Fruit fly (Drosophila melanogaster) whole organism, prepupa: Measurements from ENCODE around the gene CG15144.
A peak's percentile ranks its signal among the peaks of the same experiment; 100 is the strongest.

Source experiments
- Blimp-1 ChIP-seq: fragments of 200-800 bp; sonication (Bioruptor generic); optimal IDR thresholded peaks from 3 replicates; lab custom pipeline; 2017; ENCODE audit warnings: missing biosample characterization, missing genetic modification characterization, mild to moderate bottlenecking, moderate library complexity, missing genetic modification reagents
- CG10631 ChIP-seq: fragments of 200-800 bp; sonication (Bioruptor generic); optimal IDR thresholded peaks from 2 replicates; lab custom pipeline; 2016; ENCODE audit warnings: missing biosample characterization, missing genetic modification characterization
- CG10669 ChIP-seq: fragments of 200-800 bp; sonication (Bioruptor generic); optimal IDR thresholded peaks from 3 replicates; lab custom pipeline; 2018; ENCODE audit warnings: missing biosample characterization, mild to moderate bottlenecking, missing genetic modification characterization, moderate library complexity
- CG11294 ChIP-seq: fragments of 200-800 bp; sonication (Bioruptor generic); IDR thresholded peaks from 2 replicates; pipeline ENCODE4 v1.3.6; 2022; ENCODE audit warnings: missing biosample characterization, missing genetic modification characterization
- CG11762 ChIP-seq: fragments of 200-800 bp; sonication (Bioruptor generic); optimal IDR thresholded peaks from 3 replicates; lab custom pipeline; 2016; ENCODE audit warnings: missing biosample characterization, missing genetic modification characterization; ENCODE audit not compliant: insufficient read depth
- CG11902 ChIP-seq: fragments of 200-800 bp; sonication (Bioruptor generic); optimal IDR thresholded peaks from 3 replicates; lab custom pipeline; 2016; ENCODE audit warnings: missing biosample characterization, missing genetic modification characterization
- CG15336 ChIP-seq: fragments of 200-800 bp; sonication (Bioruptor generic); IDR thresholded peaks from 2 replicates; pipeline ENCODE4 v1.3.6; 2022; ENCODE audit warnings: missing biosample characterization, missing genetic modification characterization
- CG31627 ChIP-seq: fragments of 200-800 bp; sonication (Bioruptor generic); optimal IDR thresholded peaks from 3 replicates; lab custom pipeline; 2016; ENCODE audit warnings: missing biosample characterization, missing genetic modification characterization
- CG32006 ChIP-seq: fragments of 200-800 bp; sonication (Bioruptor generic); optimal IDR thresholded peaks from 3 replicates; lab custom pipeline; 2017; ENCODE audit warnings: missing biosample characterization, mild to moderate bottlenecking, missing genetic modification characterization
- CG34406 ChIP-seq: fragments of 200-800 bp; sonication (Bioruptor generic); optimal IDR thresholded peaks from 3 replicates; lab custom pipeline; 2016; ENCODE audit warnings: missing biosample characterization, missing genetic modification characterization
- CG3919 ChIP-seq: fragments of 200-800 bp; sonication (Bioruptor generic); optimal IDR thresholded peaks from 3 replicates; lab custom pipeline; 2016; ENCODE audit warnings: missing biosample characterization, missing genetic modification characterization
- CG4318 ChIP-seq: fragments of 200-800 bp; sonication (Bioruptor generic); optimal IDR thresholded peaks from 3 replicates; lab custom pipeline; 2017; ENCODE audit warnings: missing biosample characterization, mild to moderate bottlenecking, missing genetic modification characterization
- CG6163 ChIP-seq: fragments of 200-800 bp; sonication (Bioruptor generic); IDR thresholded peaks from 3 replicates; pipeline ENCODE4 v1.3.6; 2022; ENCODE audit warnings: missing biosample characterization, missing genetic modification characterization
- CG6276 ChIP-seq: fragments of 200-800 bp; sonication (Bioruptor generic); optimal IDR thresholded peaks from 2 replicates; lab custom pipeline; 2017; ENCODE audit warnings: missing biosample characterization, mild to moderate bottlenecking, missing genetic modification characterization
- CG6792 ChIP-seq: fragments of 200-800 bp; sonication (Bioruptor generic); optimal IDR thresholded peaks from 3 replicates; lab custom pipeline; 2016; ENCODE audit warnings: missing biosample characterization, missing genetic modification characterization
- CG6808 ChIP-seq: fragments of 200-800 bp; sonication (Bioruptor generic); optimal IDR thresholded peaks from 3 replicates; lab custom pipeline; 2017; ENCODE audit warnings: missing biosample characterization, missing genetic modification characterization, mild to moderate bottlenecking, moderate library complexity, missing genetic modification reagents
- CG6854 ChIP-seq: fragments of 200-800 bp; sonication (Bioruptor generic); optimal IDR thresholded peaks from 2 replicates; lab custom pipeline; 2017; ENCODE audit warnings: missing biosample characterization, mild to moderate bottlenecking, missing genetic modification characterization
- CG7368 ChIP-seq: fragments of 200-800 bp; sonication (Bioruptor generic); optimal IDR thresholded peaks from 3 replicates; lab custom pipeline; 2016; ENCODE audit warnings: missing biosample characterization, missing genetic modification characterization
- CG8119 ChIP-seq: fragments of 200-800 bp; sonication (Bioruptor generic); IDR thresholded peaks from 3 replicates; pipeline ENCODE4 v1.3.6; 2022; ENCODE audit warnings: missing biosample characterization, missing genetic modification characterization
- CG8319 ChIP-seq: fragments of 200-800 bp; sonication (Bioruptor generic); optimal IDR thresholded peaks from 3 replicates; lab custom pipeline; 2016; ENCODE audit warnings: missing biosample characterization, missing genetic modification characterization
- CG8632 ChIP-seq: fragments of 200-800 bp; sonication (Bioruptor generic); optimal IDR thresholded peaks from 3 replicates; lab custom pipeline; 2016; ENCODE audit warnings: missing biosample characterization, missing genetic modification characterization
- CG9139 ChIP-seq: fragments of 200-800 bp; sonication (Bioruptor generic); optimal IDR thresholded peaks from 3 replicates; lab custom pipeline; 2017; ENCODE audit warnings: missing biosample characterization, mild to moderate bottlenecking, missing genetic modification characterization
- Eip75B ChIP-seq: fragments of 200-800 bp; sonication (Bioruptor generic); optimal IDR thresholded peaks from 3 replicates; lab custom pipeline; 2016; ENCODE audit warnings: missing biosample characterization, missing genetic modification characterization
- Eip78C ChIP-seq: fragments of 200-800 bp; sonication (Bioruptor generic); peaks from one replicate; lab custom pipeline; 2016; ENCODE audit warnings: missing biosample characterization, missing genetic modification characterization
- Ets21C ChIP-seq: fragments of 200-800 bp; sonication (Bioruptor generic); optimal IDR thresholded peaks from 3 replicates; lab custom pipeline; 2016; ENCODE audit warnings: missing biosample characterization, missing genetic modification characterization
- Ets96B ChIP-seq: fragments of 200-800 bp; optimal IDR thresholded peaks from 2 replicates; lab custom pipeline; 2019; ENCODE audit warnings: missing biosample characterization, mild to moderate bottlenecking, missing genetic modification characterization, moderate library complexity
- Gug ChIP-seq: fragments of 200-800 bp; sonication (Bioruptor generic); IDR thresholded peaks from 2 replicates; pipeline ENCODE4 v1.3.6; 2022; ENCODE audit warnings: missing biosample characterization, missing genetic modification characterization
- Hr38 ChIP-seq: sonication (Bioruptor generic); optimal IDR thresholded peaks from 2 replicates; lab custom pipeline; 2016; ENCODE audit warnings: missing biosample characterization, missing genetic modification characterization
- Hr39 ChIP-seq: fragments of 200-800 bp; sonication (Bioruptor generic); optimal IDR thresholded peaks from 2 replicates; lab custom pipeline; 2016; ENCODE audit warnings: missing biosample characterization, missing genetic modification characterization
- Hr4 ChIP-seq: fragments of 200-800 bp; sonication (Bioruptor generic); optimal IDR thresholded peaks from 3 replicates; lab custom pipeline; 2016; ENCODE audit warnings: missing biosample characterization, missing genetic modification characterization
- Lpt ChIP-seq: fragments of 200-800 bp; sonication (Bioruptor generic); optimal IDR thresholded peaks from 3 replicates; lab custom pipeline; 2016; ENCODE audit warnings: missing biosample characterization, missing genetic modification characterization
- Met ChIP-seq: fragments of 200-800 bp; sonication (Bioruptor generic); optimal IDR thresholded peaks from 3 replicates; lab custom pipeline; 2016; ENCODE audit warnings: missing biosample characterization, missing genetic modification characterization
- OdsH ChIP-seq: fragments of 200-800 bp; sonication (Bioruptor generic); optimal IDR thresholded peaks from 3 replicates; lab custom pipeline; 2016; ENCODE audit warnings: missing biosample characterization, missing genetic modification characterization
- Sox102F ChIP-seq: fragments of 200-800 bp; sonication (Bioruptor generic); optimal IDR thresholded peaks from 2 replicates; lab custom pipeline; 2016; ENCODE audit warnings: missing biosample characterization, mild to moderate bottlenecking, missing genetic modification characterization
- Sox14 ChIP-seq: fragments of 200-800 bp; sonication (Bioruptor generic); optimal IDR thresholded peaks from 3 replicates; lab custom pipeline; 2016; ENCODE audit warnings: missing biosample characterization, missing genetic modification characterization
- Sox15 ChIP-seq: fragments of 200-800 bp; sonication (Bioruptor generic); optimal IDR thresholded peaks from 3 replicates; lab custom pipeline; 2016; ENCODE audit warnings: missing biosample characterization, missing genetic modification characterization
- achi ChIP-seq: fragments of 200-800 bp; sonication (Bioruptor generic); optimal IDR thresholded peaks from 3 replicates; lab custom pipeline; 2016; ENCODE audit warnings: missing biosample characterization, missing genetic modification characterization
- acj6 ChIP-seq: fragments of 200-800 bp; sonication (Bioruptor generic); optimal IDR thresholded peaks from 3 replicates; lab custom pipeline; 2016; ENCODE audit warnings: missing biosample characterization, missing genetic modification characterization
- dac ChIP-seq: fragments of 200-800 bp; sonication (Bioruptor generic); optimal IDR thresholded peaks from 2 replicates; lab custom pipeline; 2017; ENCODE audit warnings: missing biosample characterization, mild to moderate bottlenecking, missing genetic modification characterization
- dsx ChIP-seq: fragments of 200-800 bp; optimal IDR thresholded peaks from 3 replicates; lab custom pipeline; 2019; ENCODE audit warnings: missing biosample characterization, mild to moderate bottlenecking, missing genetic modification characterization, moderate library complexity; ENCODE audit not compliant: poor library complexity, severe bottlenecking
- eg ChIP-seq: fragments of 200-800 bp; sonication (Bioruptor generic); IDR thresholded peaks from 3 replicates; pipeline ENCODE4 v1.3.6; 2022; ENCODE audit warnings: missing biosample characterization, missing genetic modification characterization
- fd59A ChIP-seq: fragments of 200-800 bp; sonication (Bioruptor generic); optimal IDR thresholded peaks from 2 replicates; lab custom pipeline; 2017; ENCODE audit warnings: missing biosample characterization, mild to moderate bottlenecking, missing genetic modification characterization, missing genetic modification reagents
- fd85E ChIP-seq: fragments of 200-800 bp; sonication (Bioruptor generic); optimal IDR thresholded peaks from 3 replicates; lab custom pipeline; 2016; ENCODE audit warnings: missing biosample characterization, missing genetic modification characterization
- fkh ChIP-seq: fragments of 200-800 bp; sonication (Bioruptor generic); optimal IDR thresholded peaks from 3 replicates; lab custom pipeline; 2017; ENCODE audit warnings: missing biosample characterization, mild to moderate bottlenecking, missing genetic modification characterization, moderate library complexity
- net ChIP-seq: fragments of 200-800 bp; sonication (Bioruptor generic); optimal IDR thresholded peaks from 3 replicates; lab custom pipeline; 2016; ENCODE audit warnings: missing biosample characterization, missing genetic modification characterization
- pdm3 ChIP-seq: fragments of 200-800 bp; sonication (Bioruptor generic); optimal IDR thresholded peaks from 3 replicates; lab custom pipeline; 2016; ENCODE audit warnings: missing biosample characterization, missing genetic modification characterization
- salr ChIP-seq, 2 experiments: fragments of 200-800 bp; sonication (Bioruptor generic); optimal IDR thresholded peaks; 3 replicates each; lab custom pipeline; 2016 to 2018; ENCODE audit warnings: missing biosample characterization in 2 of 2, missing genetic modification characterization in 2 of 2, mild to moderate bottlenecking in 1 of 2
- spab ChIP-seq: fragments of 200-800 bp; sonication (Bioruptor generic); optimal IDR thresholded peaks from 2 replicates; lab custom pipeline; 2017; ENCODE audit warnings: missing biosample characterization, mild to moderate bottlenecking, missing genetic modification characterization, missing genetic modification reagents
- ss ChIP-seq, 2 experiments: fragments of 200-800 bp; sonication (Bioruptor generic); optimal IDR thresholded peaks; 2 replicates in 1 of 2; 3 replicates in 1 of 2; lab custom pipeline; 2017 to 2018; ENCODE audit warnings: mild to moderate bottlenecking in 2 of 2, missing biosample characterization in 2 of 2, missing genetic modification characterization in 2 of 2, moderate library complexity in 1 of 2
- svp ChIP-seq: fragments of 200-800 bp; sonication (Bioruptor generic); peaks from one replicate; lab custom pipeline; 2016; ENCODE audit warnings: missing biosample characterization, missing genetic modification characterization
- topi ChIP-seq: fragments of 200-800 bp; sonication (Bioruptor generic); optimal IDR thresholded peaks from 3 replicates; lab custom pipeline; 2016; ENCODE audit warnings: missing biosample characterization, missing genetic modification characterization
- vri ChIP-seq: fragments of 200-800 bp; sonication (Bioruptor generic); optimal IDR thresholded peaks from 3 replicates; lab custom pipeline; 2016; ENCODE audit warnings: missing biosample characterization, mild to moderate bottlenecking, missing genetic modification characterization

CG15144 gene

DNA sequence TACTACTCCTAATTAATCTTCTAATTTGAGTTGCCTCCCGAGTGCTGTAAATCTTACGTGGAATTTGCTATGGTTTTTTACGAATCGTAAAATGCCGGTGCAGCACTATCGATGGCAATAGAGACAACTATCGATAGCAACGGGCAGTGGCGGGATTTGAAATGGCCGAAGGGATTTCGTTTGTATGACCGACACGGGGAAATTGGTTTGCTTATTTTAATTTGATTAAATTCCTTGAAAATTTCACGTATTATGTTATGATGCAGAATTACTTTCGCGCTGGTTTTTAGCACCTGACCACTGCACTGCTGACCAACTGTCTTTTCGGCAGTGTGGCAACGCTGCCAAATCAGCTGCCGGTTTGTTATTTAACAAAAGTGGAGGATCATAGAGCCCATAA, 44.7 kb downstream of the CG15144 start, which contains the start of the genes GCS2beta and CG5131:
Gene GCS2beta, minus strand, starts transcription at position 134 of the 400 bp plus-strand sequence.
Gene CG5131, plus strand, starts transcription at position 328 of the 400 bp plus-strand sequence.
- peak; percentile 93 for TF ChIP-seq Ets21C (GFP tag; lab: Kevin White, UChicago)
- peak; percentile 86 for TF ChIP-seq CG11762 (GFP tag; lab: Kevin White, UChicago)
- TF ChIP-seq CG6792, result peak; percentile 85
- peak; percentile 82 for TF ChIP-seq CG8632 (GFP tag; lab: Kevin White, UChicago)
- peak; percentile 80 for TF ChIP-seq Ets96B (tag; lab: Kevin White, UChicago)
- peak; percentile 95 for TF ChIP-seq OdsH
- TF ChIP-seq fkh (GFP tag; lab: Kevin White, UChicago), result no peak
- peak; percentile 91 for TF ChIP-seq achi (GFP tag; lab: Kevin White, UChicago)
- peak; percentile 95 for TF ChIP-seq Sox14
- TF ChIP-seq CG15336, result peak; percentile 85
- peak; percentile 93 for TF ChIP-seq CG32006
- no peak for TF ChIP-seq CG9139 (GFP tag; lab: Kevin White, UChicago)
- peak; percentile 92 for TF ChIP-seq net
- TF ChIP-seq salr (GFP tag; optimal IDR thresholded peaks at IDR 0.05; lab: Kevin White, UChicago), result peak; percentile 85 to 86
- TF ChIP-seq pdm3 (GFP tag; lab: Kevin White, UChicago), result peak; percentile 96
- TF ChIP-seq ss (GFP tag; optimal IDR thresholded peaks at IDR 0.05; lab: Kevin White, UChicago), result no peak
- TF ChIP-seq Sox15 (GFP tag; lab: Kevin White, UChicago), result peak; percentile 94
- peak; percentile 37 for TF ChIP-seq Blimp-1 (GFP tag; lab: Kevin White, UChicago)
- TF ChIP-seq CG11902, result peak; percentile 95
- peak; percentile 97 for TF ChIP-seq Hr39
- peak; percentile 92 for TF ChIP-seq CG6163
- peak; percentile 95 for TF ChIP-seq CG10631 (GFP tag; lab: Kevin White, UChicago)
- TF ChIP-seq topi (GFP tag; lab: Kevin White, UChicago), result peak; percentile 91
- TF ChIP-seq CG6276 (GFP tag; lab: Kevin White, UChicago), result peak; percentile 73
- TF ChIP-seq Sox102F (GFP tag; lab: Kevin White, UChicago), result peak; percentile 88
- TF ChIP-seq CG6854 (GFP tag; lab: Kevin White, UChicago), result peak; percentile 53
- peak; percentile 91 for TF ChIP-seq CG8319 (GFP tag; lab: Kevin White, UChicago)
- TF ChIP-seq vri (GFP tag; lab: Kevin White, UChicago), result peak; percentile 89
- TF ChIP-seq Hr4 (GFP tag; lab: Kevin White, UChicago), result peak; percentile 96
- TF ChIP-seq Lpt (GFP tag; lab: Kevin White, UChicago), result peak; percentile 81
- peak; percentile 87 for TF ChIP-seq CG8119 (GFP tag; lab: Robert Waterston, UW)
- TF ChIP-seq CG10669 (GFP tag; lab: Kevin White, UChicago), result peak; percentile 81
- TF ChIP-seq fd59A (GFP tag; lab: Kevin White, UChicago), result peak; percentile 70
- TF ChIP-seq CG34406 (GFP tag; lab: Kevin White, UChicago), result peak; percentile 82
- peak; percentile 61 for TF ChIP-seq fd85E
- peak; percentile 58 for TF ChIP-seq CG6808 (GFP tag; lab: Kevin White, UChicago)
- peak; percentile 93 for TF ChIP-seq dac
- TF ChIP-seq CG7368, result peak; percentile 92
- TF ChIP-seq eg (GFP tag; lab: Robert Waterston, UW), result peak; percentile 95
- peak; percentile 93 for TF ChIP-seq acj6 (GFP tag; lab: Kevin White, UChicago)
- TF ChIP-seq svp (GFP tag; lab: Kevin White, UChicago), result peak; percentile 97
- peak; percentile 94 for TF ChIP-seq CG3919
- peak; percentile 91 for TF ChIP-seq Eip75B
- TF ChIP-seq CG11294 (GFP tag; lab: Robert Waterston, UW), result peak; percentile 88
- TF ChIP-seq Met (GFP tag; lab: Kevin White, UChicago), result peak; percentile 89
- peak; percentile 61 for TF ChIP-seq spab (GFP tag; lab: Kevin White, UChicago)
- TF ChIP-seq Eip78C (GFP tag; lab: Kevin White, UChicago), result peak; percentile 96
- TF ChIP-seq Hr38, result peak; percentile 94
- peak; percentile 89 for TF ChIP-seq CG4318 (GFP tag; lab: Kevin White, UChicago)
- peak; percentile 97 for TF ChIP-seq CG31627 (GFP tag; lab: Kevin White, UChicago)
- TF ChIP-seq dsx (GFP tag; lab: Kevin White, UChicago), result peak; percentile 61
- peak; percentile 91 for TF ChIP-seq Gug (GFP tag; lab: Robert Waterston, UW)
